Fruit fly (Drosophila melanogaster): ENCODE data around the gene CG45263.

The CG45263 gene

dm6 chr3R:8520809-8521208, 43.4 kb upstream of the CG45263 start:
- TF ChIP-seq cwo (GFP tag; optimal IDR thresholded peaks at IDR 0.05) (peak; percentile 75), pfk (GFP tag; optimal IDR thresholded peaks at IDR 0.05) (no peak)

dm6 chr3R:8519157-8519556, 41.7 kb upstream of the CG45263 start:
- TF ChIP-seq exex (tag; optimal IDR thresholded peaks at IDR 0.05): peak; percentile 6
- TF ChIP-seq mirr (GFP tag; optimal IDR thresholded peaks at IDR 0.05): peak; percentile 54
- TF ChIP-seq jigr1 (GFP tag; IDR thresholded peaks at IDR 0.05): no peak
- no peak for TF ChIP-seq YL-1 (GFP tag; optimal IDR thresholded peaks at IDR 0.05)

- TF ChIP-seq CG12769 (tag; optimal IDR thresholded peaks at IDR 0.05) (peak; percentile 33), Dbx (GFP tag; IDR thresholded peaks at IDR 0.05) (no peak), sug (tag; optimal IDR thresholded peaks at IDR 0.05) (peak; percentile 81), dpn (GFP tag; optimal IDR thresholded peaks at IDR 0.05) (no peak), CG33213 (GFP tag; optimal IDR thresholded peaks at IDR 0.05) (no peak), CG13296 (GFP tag; optimal IDR thresholded peaks at IDR 0.05) (no peak), exex (tag; optimal IDR thresholded peaks at IDR 0.05) (peak; percentile 91), inv (GFP tag; IDR thresholded peaks at IDR 0.05; ENCODE audit: partially characterized antibody) (no peak), grn (GFP tag; optimal IDR thresholded peaks at IDR 0.05) (peak; percentile 16), vnd (GFP tag; IDR thresholded peaks at IDR 0.05; ENCODE audit: partially characterized antibody) (0 out of 3 replicates have a peak, but pooled peaks have one; percentile 21)
These were observed 41.2 kb upstream of the CG45263 start for dm6 chr3R:8518565-8519154.

- TF ChIP-seq CG18011 (GFP tag; optimal IDR thresholded peaks at IDR 0.05) (peak; percentile 99), CG6791 (GFP tag; IDR thresholded peaks at IDR 0.05; ENCODE audit: partially characterized antibody) (peak; percentile 82), ro (GFP tag; IDR thresholded peaks at IDR 0.05) (no peak), CG2678 (tag; optimal IDR thresholded peaks at IDR 0.05) (no peak), usp (GFP tag; optimal IDR thresholded peaks at IDR 0.05) (no peak), Fer2 (tag; optimal IDR thresholded peaks at IDR 0.05) (no peak), Sry-δ (GFP tag; optimal IDR thresholded peaks at IDR 0.05) (peak; percentile 67), eyg (GFP tag; optimal IDR thresholded peaks at IDR 0.05) (no peak), CG17385 (GFP tag; optimal IDR thresholded peaks at IDR 0.05) (no peak), CG10543 (GFP tag; optimal IDR thresholded peaks at IDR 0.05) (peak; percentile 18), pzg (GFP tag; optimal IDR thresholded peaks at IDR 0.05) (peak; percentile 69), gsb (GFP tag; IDR thresholded peaks at IDR 0.05) (no peak), CG1233 (GFP tag; optimal IDR thresholded peaks at IDR 0.05) (no peak), kay (GFP tag; optimal IDR thresholded peaks at IDR 0.05) (no peak), CG12942 (GFP tag; optimal IDR thresholded peaks at IDR 0.05) (no peak), psq (GFP tag; optimal IDR thresholded peaks at IDR 0.05) (no peak), CG12769 (tag; optimal IDR thresholded peaks at IDR 0.05) (peak; percentile 13), CG7745 (tag; optimal IDR thresholded peaks at IDR 0.05) (no peak), ATbp (GFP tag; optimal IDR thresholded peaks at IDR 0.05) (no peak), CG16863 (GFP tag; optimal IDR thresholded peaks at IDR 0.05) (no peak), h (optimal IDR thresholded peaks at IDR 0.05) (no peak), CG4360 (GFP tag; IDR thresholded peaks at IDR 0.05) (peak; percentile 89), CG14441 (GFP tag; IDR thresholded peaks at IDR 0.05) (no peak), CG10366 (GFP tag; IDR thresholded peaks at IDR 0.05) (0 out of 2 replicates have a peak, but pooled peaks have one; percentile 8), CG11723 (GFP tag; optimal IDR thresholded peaks at IDR 0.05) (no peak), CG34376 (GFP tag; optimal IDR thresholded peaks at IDR 0.05) (no peak), Hey (tag; optimal IDR thresholded peaks at IDR 0.05) (no peak), nmo (GFP tag; optimal IDR thresholded peaks at IDR 0.05) (peak; percentile 45), amos (GFP tag; IDR thresholded peaks at IDR 0.05; ENCODE audit: partially characterized antibody) (peak; percentile 56), unc-4 (GFP tag; IDR thresholded peaks at IDR 0.05; ENCODE audit: partially characterized antibody) (0 out of 2 replicates have a peak, but pooled peaks have one; percentile 38), CG11247 (GFP tag; IDR thresholded peaks at IDR 0.05) (no peak), inv (GFP tag; IDR thresholded peaks at IDR 0.05; ENCODE audit: partially characterized antibody) (peak; percentile 40)
These were observed 40.4 kb upstream of the CG45263 start, which contains the start of gene CG11737 for dm6 chr3R:8517752-8518185. Gene CG11737, plus strand, starts transcription at chr3R:8517868.

Measured in whole organism, embryonic.